Fruit fly (Drosophila melanogaster): ENCODE measurements around the gene Cp15.

DNA sequence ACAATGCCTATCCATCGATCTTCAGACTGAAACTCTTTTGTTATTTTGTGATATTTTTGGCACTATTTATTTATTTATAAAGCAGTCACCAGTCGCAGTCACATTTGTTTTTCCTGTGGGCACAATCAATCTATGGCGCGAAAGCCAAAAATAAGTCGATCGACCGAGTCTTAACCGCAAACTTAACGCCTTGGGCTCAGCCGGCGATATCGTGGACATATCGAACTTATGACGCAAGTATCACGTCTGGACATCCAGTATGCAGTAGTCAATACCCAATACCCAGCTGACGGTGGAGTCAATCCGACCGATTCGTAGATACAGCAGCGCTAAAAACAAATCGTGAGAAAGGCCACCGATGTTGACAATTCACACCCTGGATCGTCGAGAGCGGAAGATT is 37.7 kb upstream of the Cp15 start:
- TF ChIP-seq psq (optimal IDR thresholded peaks at IDR 0.05), result no peak
- TF ChIP-seq usp (GFP tag; optimal IDR thresholded peaks at IDR 0.05), result no peak

All from whole organism.